Worm (Caenorhabditis elegans) whole organism, dauer: ENCODE measurements around the gene srab-6.

Experiments used
- unc-62 ChIP-seq: sonication (generic microtip); optimal IDR thresholded peaks from 2 replicates; lab custom pipeline; 2017; ENCODE audit warnings: missing biosample characterization, missing genetic modification reagents, missing genetic modification characterization

The srab-6 gene

DNA sequence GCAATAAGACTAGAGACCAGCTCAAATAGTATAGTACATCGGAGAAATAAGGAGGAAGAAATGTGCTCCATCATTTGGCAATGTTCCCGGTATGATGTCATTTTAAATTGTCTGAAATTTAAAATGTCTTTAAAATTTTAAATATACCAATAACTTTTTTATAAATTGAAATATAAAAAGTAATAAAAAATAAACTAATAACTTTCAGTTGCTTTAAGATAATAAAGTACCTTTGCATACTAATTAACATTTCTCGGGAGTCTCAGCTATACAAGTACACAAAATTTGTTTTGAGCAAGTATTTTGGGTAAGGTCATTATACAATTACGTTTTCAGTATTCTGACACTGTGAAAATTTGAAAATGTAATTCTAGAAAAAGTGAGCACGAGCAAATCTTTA, at the start of gene srab-6:
Gene srab-6 (minus strand): TSS at position 101 of the 400 bp plus-strand sequence.
- TF ChIP-seq unc-62 (GFP tag; lab: Kevin White, UChicago), result no peak

DNA sequence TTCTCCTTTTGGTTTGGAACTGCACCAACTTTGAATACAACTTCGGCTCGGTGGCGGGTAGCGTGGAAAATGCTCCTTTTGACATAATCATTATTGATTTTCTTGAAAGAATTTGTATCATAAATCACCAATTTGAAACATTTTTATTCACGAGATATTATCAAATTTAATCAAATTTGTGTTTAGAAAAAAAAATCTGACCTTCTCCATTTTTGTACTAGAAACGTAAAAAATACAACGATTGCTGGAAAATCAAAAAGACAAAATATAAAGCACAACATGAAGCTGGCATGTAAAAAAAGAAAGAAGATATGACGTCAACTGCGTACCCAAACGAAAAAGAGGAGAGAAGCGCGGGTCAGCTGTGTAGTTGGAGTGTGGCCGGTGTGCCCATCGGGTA, 48.6 kb upstream of the srab-6 start, which contains the start of gene K08D9.4:
Gene K08D9.4 (minus strand): TSS at position 101 of the 400 bp plus-strand sequence.
- no peak for TF ChIP-seq unc-62 (GFP tag; lab: Kevin White, UChicago)

DNA sequence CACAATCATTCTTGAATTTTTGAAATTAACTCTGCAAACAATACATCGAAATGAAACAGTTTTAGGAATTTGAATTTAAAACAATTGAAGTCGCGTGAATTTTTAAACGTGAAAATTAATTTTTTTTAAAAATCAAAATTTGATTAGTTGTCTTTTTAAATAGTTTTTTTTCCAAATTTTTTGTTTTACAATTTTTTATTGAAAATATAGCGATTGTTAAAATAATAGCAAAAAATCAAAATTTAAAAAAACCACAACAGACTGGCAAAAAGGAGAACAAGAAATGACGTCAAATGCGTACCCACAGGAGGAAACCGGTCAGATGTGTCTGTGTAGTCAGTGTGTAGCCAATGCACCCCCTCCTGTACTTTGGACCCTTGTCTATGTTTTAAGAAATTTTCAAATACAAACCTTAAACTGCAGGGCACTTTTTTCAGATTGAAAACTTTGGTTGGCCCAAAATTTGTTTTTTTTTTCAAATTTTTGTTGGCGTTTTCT, 45.1 kb upstream of the srab-6 start, which contains the start of the genes Y73C8B.1 and Y73C8B.5:
Gene Y73C8B.1 (minus strand): TSS at position 51 of the 498 bp plus-strand sequence.
Gene Y73C8B.5 (plus strand): TSS at position 437 of the 498 bp plus-strand sequence.
- no peak for TF ChIP-seq unc-62 (GFP tag; lab: Kevin White, UChicago)

DNA sequence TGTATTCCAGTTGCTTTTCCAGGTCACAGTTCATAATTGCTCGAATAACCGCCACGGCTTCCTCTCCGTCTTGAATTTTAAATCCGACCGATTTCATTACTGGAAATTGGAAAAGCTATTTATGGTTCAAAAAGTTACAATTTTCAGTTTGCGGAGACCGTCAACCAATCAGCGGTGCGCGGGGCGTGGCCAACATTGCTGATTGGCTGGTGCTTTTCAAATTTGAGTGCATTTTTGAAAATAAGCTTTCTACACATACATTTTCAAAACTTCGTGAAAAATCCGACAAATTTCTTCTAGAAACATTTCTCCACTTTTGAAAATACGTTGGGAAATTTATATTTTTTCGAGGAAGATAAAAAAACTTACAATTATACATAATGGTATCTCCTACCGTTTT, 44.1 kb upstream of the srab-6 start:
- TF ChIP-seq unc-62 (GFP tag; lab: Kevin White, UChicago), result no peak

ce11 chrV:3194952-3195450, 43.2 kb upstream of the srab-6 start, which contains the start of gene Y73C8B.2:
Gene Y73C8B.2 (minus strand): TSS chrV:3195002.
- no peak for TF ChIP-seq unc-62 (GFP tag; lab: Kevin White, UChicago)

ce11 chrV:3193091-3193608, 41.4 kb upstream of the srab-6 start, which contains the start of the genes Y73C8B.3 and Y73C8B.9:
Gene Y73C8B.3 (minus strand): TSS chrV:3193237.
Gene Y73C8B.9 (plus strand): TSS chrV:3193558.
- no peak for TF ChIP-seq unc-62 (GFP tag; lab: Kevin White, UChicago)

DNA sequence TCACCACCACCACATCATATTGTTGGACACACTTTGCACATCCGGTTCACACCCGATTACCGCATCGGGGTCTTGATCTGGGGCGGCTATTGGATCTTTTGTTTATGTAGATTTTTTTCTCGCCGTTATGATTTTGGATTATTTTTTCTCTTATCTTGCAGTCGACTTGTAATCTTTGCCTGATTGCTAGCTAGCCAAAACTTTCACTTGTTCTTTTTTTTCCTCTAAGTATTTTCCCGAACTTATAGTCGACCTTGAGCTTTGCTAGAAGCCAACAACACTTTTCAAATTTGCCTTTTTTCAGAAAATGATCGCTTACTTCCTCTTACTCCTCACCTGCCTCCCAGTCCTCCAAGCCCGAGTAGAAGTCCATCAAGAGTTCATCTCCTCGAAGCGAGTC, 36.3 kb upstream of the srab-6 start, which contains the start of gene lag-2:
Gene lag-2 (plus strand): TSS at position 301 of the 400 bp plus-strand sequence.
- no peak for TF ChIP-seq unc-62 (GFP tag; lab: Kevin White, UChicago)

DNA sequence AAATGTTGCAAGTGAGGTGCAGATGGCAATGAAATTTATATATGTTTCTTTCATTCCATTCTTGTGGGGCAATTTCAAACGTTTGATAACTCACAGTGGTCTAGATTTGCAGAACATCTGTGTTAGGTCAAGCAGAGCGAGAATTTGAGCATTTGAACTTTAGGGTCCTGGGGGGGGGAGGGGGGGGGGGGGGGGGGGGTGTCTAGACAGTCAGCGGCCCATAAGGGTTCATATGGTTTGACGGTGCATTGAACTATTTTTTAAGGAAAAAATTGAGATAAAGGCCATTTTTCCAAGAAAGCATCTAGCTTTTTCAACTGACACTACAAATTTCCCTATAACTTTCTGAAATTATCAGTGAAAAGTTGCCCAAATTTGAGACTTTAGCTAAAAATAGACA, 34.1 kb upstream of the srab-6 start:
- TF ChIP-seq unc-62 (GFP tag; lab: Kevin White, UChicago), result no peak

ce11 chrV:3176161-3176560, 24.4 kb upstream of the srab-6 start, which contains the start of gene srab-8:
Gene srab-8 (plus strand): TSS chrV:3176461.
- TF ChIP-seq unc-62 (GFP tag; lab: Kevin White, UChicago), result no peak

DNA sequence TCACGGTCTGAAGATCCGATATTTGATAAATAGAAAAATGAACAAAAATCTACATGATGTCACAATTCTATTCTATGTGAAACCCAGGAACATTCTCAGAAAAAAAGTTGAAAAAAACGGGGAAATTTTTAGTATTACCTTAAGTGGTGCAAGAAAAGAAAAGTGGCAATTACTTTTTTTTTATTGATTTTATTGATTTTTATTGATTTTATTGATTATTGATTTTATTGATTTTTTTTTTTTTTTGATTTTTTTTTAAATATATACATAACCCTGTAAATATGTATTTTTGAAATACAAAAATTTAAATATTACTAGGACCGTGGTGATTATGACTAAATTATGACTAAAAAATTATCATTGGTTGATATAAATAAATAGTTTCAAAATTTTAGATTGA, 19.9 kb upstream of the srab-6 start:
- TF ChIP-seq unc-62 (GFP tag; lab: Kevin White, UChicago), result no peak

DNA sequence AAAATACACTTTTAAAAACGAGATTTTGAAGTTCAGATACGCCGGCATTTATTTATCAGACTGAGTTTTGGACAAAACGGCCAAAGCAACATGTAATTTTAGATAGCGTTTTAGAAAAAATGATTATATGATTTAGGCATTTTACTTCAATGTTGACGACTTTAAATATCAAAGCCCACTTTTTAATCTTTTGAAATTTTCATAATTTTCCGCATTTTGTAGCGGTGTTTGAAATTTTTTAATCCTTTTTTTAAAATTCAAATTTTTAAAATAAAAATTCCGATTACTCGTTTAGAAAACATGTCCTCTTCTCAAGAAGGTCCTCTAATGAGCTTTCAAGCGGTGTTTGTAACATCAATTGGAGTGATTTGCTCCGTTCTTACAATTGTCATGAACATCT, 18.1 kb upstream of the srab-6 start, which contains the start of gene srbc-6:
Gene srbc-6 (plus strand): TSS at position 301 of the 400 bp plus-strand sequence.
- TF ChIP-seq unc-62 (GFP tag; lab: Kevin White, UChicago), result no peak

DNA sequence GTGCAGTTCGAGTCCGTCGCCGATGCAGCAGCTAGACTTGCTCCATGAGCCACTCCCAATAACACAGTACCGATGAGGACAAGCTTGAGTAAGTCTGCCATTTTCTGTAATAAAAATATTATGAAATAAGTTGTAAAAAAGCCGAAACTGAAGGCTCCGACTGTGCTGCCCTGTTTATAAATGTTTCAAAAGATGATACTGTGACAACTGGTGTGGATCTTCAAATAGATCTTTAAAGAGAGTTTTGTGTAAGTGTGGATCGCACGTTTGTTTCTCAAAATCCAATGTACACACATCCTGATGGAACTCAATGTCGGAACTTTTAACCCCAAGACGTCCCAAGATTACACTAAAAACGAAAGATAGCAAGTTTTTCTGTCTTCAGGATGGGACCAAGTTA, 16.9 kb upstream of the srab-6 start, which contains the start of gene C36C5.15:
Gene C36C5.15 (minus strand): TSS at position 101 of the 400 bp plus-strand sequence.
- TF ChIP-seq unc-62 (GFP tag; lab: Kevin White, UChicago), result no peak

- TF ChIP-seq unc-62 (GFP tag; lab: Kevin White, UChicago), result no peak
Measured at ce11 chrV:3166260-3166659, 14.5 kb upstream of the srab-6 start, which contains the start of gene C36C5.4. Gene C36C5.4 (plus strand): TSS chrV:3166560.

DNA sequence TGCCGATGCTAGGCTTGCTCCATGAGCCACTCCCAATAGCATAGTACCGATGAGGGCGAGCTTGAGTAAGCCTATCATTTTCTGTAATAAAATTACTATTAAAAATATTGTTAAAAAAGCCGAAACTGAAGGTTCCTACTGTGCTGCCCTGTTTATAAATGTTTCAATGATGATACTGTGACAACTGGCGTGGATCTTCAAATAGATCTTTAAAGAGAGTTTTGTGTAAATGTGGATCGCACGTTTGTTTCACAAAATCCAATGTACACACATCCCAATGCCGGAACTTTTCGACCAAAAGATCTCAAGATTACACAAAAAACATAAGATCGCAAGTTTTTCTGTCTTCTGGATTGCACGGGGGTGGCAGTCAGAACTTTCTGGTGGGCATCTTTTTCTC, 13.7 kb upstream of the srab-6 start, which contains the start of gene C36C5.14:
Gene C36C5.14 (minus strand): TSS at position 101 of the 400 bp plus-strand sequence.
- TF ChIP-seq unc-62 (GFP tag; lab: Kevin White, UChicago), result no peak

DNA sequence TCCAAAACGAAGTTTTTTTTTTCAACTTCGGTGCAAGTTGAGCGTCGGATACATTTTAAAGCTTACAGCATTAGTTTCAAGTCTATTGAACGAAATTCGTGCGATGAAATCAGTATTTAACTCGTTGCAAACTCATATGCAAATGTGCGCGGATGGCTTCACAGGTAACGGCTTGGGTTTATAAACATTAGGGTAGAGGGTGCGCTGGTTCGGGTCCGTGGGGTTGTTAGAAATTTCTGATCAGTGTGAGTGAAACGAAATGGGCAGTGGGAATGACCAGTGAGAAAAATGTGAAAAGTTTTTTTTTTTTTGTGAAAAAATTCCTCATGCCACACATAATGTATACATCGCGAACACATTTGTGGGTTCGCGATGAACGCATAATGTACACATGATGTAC, 11.4 kb upstream of the srab-6 start:
- TF ChIP-seq unc-62 (GFP tag; lab: Kevin White, UChicago), result no peak

DNA sequence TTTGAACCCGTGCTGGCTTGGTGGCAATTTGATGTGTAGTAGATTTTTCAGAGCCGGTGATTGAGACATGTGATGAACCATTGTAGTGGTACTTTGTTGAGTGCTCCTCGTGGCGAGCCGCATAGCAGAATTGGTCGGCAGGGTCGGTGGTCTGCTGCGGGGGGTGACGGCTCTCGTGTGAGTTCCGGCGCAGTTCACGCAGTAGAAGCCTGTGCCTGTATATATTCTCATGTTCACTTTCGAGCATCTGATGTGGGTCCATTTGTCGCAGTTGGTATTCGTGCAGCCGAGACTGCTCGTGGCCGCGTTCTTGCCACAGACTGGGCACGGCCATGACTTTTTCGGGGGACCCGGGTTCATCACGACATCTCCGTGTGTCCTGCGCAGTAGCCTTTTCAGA, 10.5 kb upstream of the srab-6 start:
- no peak for TF ChIP-seq unc-62 (GFP tag; lab: Kevin White, UChicago)
